Fruit fly (Drosophila melanogaster): ENCODE data around the gene Spn100A.

DNA sequence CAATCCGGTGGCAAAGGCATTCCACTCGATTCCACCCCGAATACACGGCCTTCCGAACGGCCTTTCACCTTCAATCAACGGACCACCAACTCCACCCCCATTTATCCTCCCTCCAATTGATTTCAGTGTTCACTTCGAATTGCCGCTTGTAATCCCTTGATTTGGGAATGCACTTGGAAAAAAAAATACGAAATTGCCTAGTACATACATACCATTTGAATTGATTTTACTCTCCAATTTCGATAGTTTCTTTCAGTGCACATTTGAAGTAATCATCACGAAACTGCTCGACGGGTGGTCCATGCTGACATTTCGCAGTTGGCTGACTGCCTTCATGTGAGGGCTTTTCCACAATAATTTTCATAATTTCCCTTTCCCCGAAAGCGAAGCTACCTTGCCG, 8.7 kb downstream of the Spn100A start:
- TF ChIP-seq CG8478 (optimal IDR thresholded peaks at IDR 0.05) (no peak), psq (optimal IDR thresholded peaks at IDR 0.05) (no peak), usp (GFP tag; optimal IDR thresholded peaks at IDR 0.05) (no peak), pan (optimal IDR thresholded peaks at IDR 0.05) (no peak)

Data from whole organism.